Worm (Caenorhabditis elegans) whole organism, young adult: Measurements from ENCODE around the gene C25E10.8.

ENCODE experiments used
- Y53G8AR.9 ChIP-seq: fragments of 200-800 bp; sonication (Bioruptor generic); conservative IDR thresholded peaks from 2 replicates; pipeline ENCODE4 v1.3.6; 2022; ENCODE audit warnings: missing genetic modification reagents, missing genetic modification characterization, missing compliant biosample characterization
- ceh-27 ChIP-seq: fragments of 200-800 bp; sonication (Bioruptor generic); optimal IDR thresholded peaks from 2 replicates; lab custom pipeline; 2018; ENCODE audit warnings: mild to moderate bottlenecking, missing genetic modification characterization, moderate library complexity, missing compliant biosample characterization
- dpl-1 ChIP-seq: fragments of 150-350 bp; optimal IDR thresholded peaks from 2 replicates; lab custom pipeline; 2014; ENCODE audit warnings: missing biosample characterization, missing genetic modification reagents, missing genetic modification characterization
- mxl-1 ChIP-seq: sonication (generic microtip); optimal IDR thresholded peaks from 2 replicates; lab custom pipeline; 2016; ENCODE audit warnings: missing genetic modification characterization, missing compliant biosample characterization
- nfya-1 ChIP-seq: sonication (generic microtip); optimal IDR thresholded peaks from 2 replicates; lab custom pipeline; 2017; ENCODE audit warnings: antibody characterized with exemption, missing compliant biosample characterization, missing genetic modification characterization, borderline replicate concordance; ENCODE audit not compliant: insufficient read depth
- nfya-2 ChIP-seq: fragments of 200-800 bp; sonication (Bioruptor generic); IDR thresholded peaks from 2 replicates; pipeline ENCODE4 v1.3.6; 2022; ENCODE audit warnings: missing genetic modification reagents, missing genetic modification characterization, missing compliant biosample characterization
- pha-4 ChIP-seq: fragments of 150-350 bp; sonication (generic microtip); optimal IDR thresholded peaks from 2 replicates; lab custom pipeline; 2014; ENCODE audit warnings: missing biosample characterization, missing genetic modification reagents, missing genetic modification characterization
- repo-1 ChIP-seq: sonication (generic microtip); optimal IDR thresholded peaks from 2 replicates; lab custom pipeline; 2017; ENCODE audit warnings: mild to moderate bottlenecking, missing genetic modification characterization, missing compliant biosample characterization
- snpc-4 ChIP-seq, 5 experiments: fragments of 150-350 bp in 1 of 5; sonication (generic microtip) in 4 of 5; optimal IDR thresholded peaks; 2 replicates each; lab custom pipeline; 2014 to 2018; ENCODE audit warnings: missing genetic modification characterization in 5 of 5, missing biosample characterization in 3 of 5, antibody characterized with exemption in 2 of 5, mild to moderate bottlenecking in 2 of 5, missing compliant biosample characterization in 2 of 5, missing genotype in 2 of 5, moderate library complexity in 2 of 5, missing genetic modification reagents in 1 of 5
- ztf-18 ChIP-seq: sonication (generic microtip); optimal IDR thresholded peaks from 2 replicates; lab custom pipeline; 2016; ENCODE audit warnings: missing genotype, mild to moderate bottlenecking, missing genetic modification characterization, missing compliant biosample characterization

DNA sequence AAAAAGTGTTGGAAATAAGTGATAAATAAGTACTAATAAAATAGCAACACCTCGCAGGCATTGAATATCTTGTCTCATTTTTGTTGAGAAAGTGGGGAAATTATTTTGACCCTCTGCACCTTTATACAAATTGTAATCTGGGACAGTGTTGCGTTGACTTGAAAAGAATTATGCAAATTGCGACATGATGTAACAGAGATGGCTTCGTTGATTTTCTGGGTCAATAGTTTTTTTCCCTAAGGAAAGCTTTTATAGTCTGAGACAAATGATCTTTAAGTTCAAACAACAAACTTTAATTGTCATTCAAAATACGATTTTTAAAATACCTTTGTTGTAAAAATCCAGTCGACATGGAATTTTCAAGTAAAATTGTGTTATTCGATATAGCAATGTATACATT is 29.2 kb downstream of the C25E10.8 start, which contains the start of gene bus-1:
- TF ChIP-seq nfya-2 (GFP tag; lab: Robert Waterston, UW) (no peak), Y53G8AR.9 (GFP tag; lab: Robert Waterston, UW) (no peak), pha-4 (no peak), snpc-4 (GFP tag; optimal IDR thresholded peaks at IDR 0.05; lab: Kevin White, UChicago) (no peak), snpc-4 (tag; optimal IDR thresholded peaks at IDR 0.05; lab: Kevin White, UChicago) (no peak), mxl-1 (no peak), ceh-27 (GFP tag; lab: Kevin White, UChicago) (no peak), nfya-1 (no peak), ztf-18 (no peak), dpl-1 (GFP tag; lab: Kevin White, UChicago) (no peak), repo-1 (no peak)
